Worm (Caenorhabditis elegans) whole organism, L4/young adult: ENCODE measurements around the gene Y69A2AR.32.

ENCODE experiments used
- W03F9.2 ChIP-seq: fragments of 150-350 bp; optimal IDR thresholded peaks from 2 replicates; lab custom pipeline; 2014; ENCODE audit warnings: missing biosample characterization, missing genetic modification characterization
- dao-5 ChIP-seq: sonication (generic microtip); optimal IDR thresholded peaks from 2 replicates; lab custom pipeline; 2016; ENCODE audit warnings: missing genotype, missing genetic modification characterization, moderate library complexity, missing compliant biosample characterization
- him-1 ChIP-seq: sonication (generic microtip); optimal IDR thresholded peaks from 2 replicates; lab custom pipeline; 2016; ENCODE audit warnings: missing genotype, missing genetic modification reagents, missing genetic modification characterization, missing compliant biosample characterization

DNA sequence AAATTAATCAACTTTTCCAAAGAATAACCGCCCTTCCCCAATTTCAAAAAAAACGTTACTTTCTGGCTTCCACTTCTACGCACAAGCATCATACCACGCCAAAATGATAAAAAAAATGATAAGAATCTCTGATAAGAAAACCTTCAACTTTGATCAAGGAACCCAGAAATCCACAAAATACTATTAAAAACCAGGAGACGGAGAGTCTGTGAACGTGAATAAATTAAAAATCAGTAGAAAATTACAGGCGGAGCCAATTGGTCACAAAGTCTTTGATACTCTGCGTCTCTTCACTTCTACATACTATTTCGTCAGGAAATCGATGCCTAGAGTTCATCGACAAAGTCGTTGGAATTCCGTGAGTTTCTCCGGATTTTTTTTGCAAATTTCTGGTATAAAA lies 8.4 kb downstream of the Y69A2AR.32 start, which contains the start of gene smf-3:
- TF ChIP-seq W03F9.2 (tag; lab: Kevin White, UChicago) (no peak), him-1 (tag; lab: Kevin White, UChicago) (no peak), dao-5 (tag; lab: Kevin White, UChicago) (no peak)
